Fruit fly (Drosophila melanogaster) whole organism, embryonic: ENCODE data around the gene CG10064.

Experiments used
- Aef1 ChIP-seq: fragments of 200-800 bp; sonication (Bioruptor generic); IDR thresholded peaks from 3 replicates; pipeline ENCODE4 v1.3.6; 2022; ENCODE audit warnings: missing biosample characterization, missing genetic modification characterization
- CG10654 ChIP-seq: fragments of 200-800 bp; sonication (Bioruptor generic); optimal IDR thresholded peaks from 2 replicates; lab custom pipeline; 2016; ENCODE audit warnings: missing biosample characterization, missing genetic modification characterization
- CG11504 ChIP-seq: fragments of 200-800 bp; sonication (Bioruptor generic); optimal IDR thresholded peaks from 3 replicates; lab custom pipeline; 2019; ENCODE audit warnings: missing biosample characterization, mild to moderate bottlenecking, missing genetic modification characterization, moderate library complexity
- CG12942 ChIP-seq: fragments of 200-800 bp; sonication (Bioruptor generic); optimal IDR thresholded peaks from 3 replicates; lab custom pipeline; 2016; ENCODE audit warnings: missing biosample characterization, missing genetic modification characterization
- CG14965 ChIP-seq: fragments of 200-800 bp; sonication (Bioruptor generic); optimal IDR thresholded peaks from 2 replicates; lab custom pipeline; 2016; ENCODE audit warnings: missing biosample characterization, missing genetic modification characterization, borderline replicate concordance
- CG15011 ChIP-seq: fragments of 200-800 bp; sonication (Bioruptor generic); optimal IDR thresholded peaks from 3 replicates; lab custom pipeline; 2018; ENCODE audit warnings: missing biosample characterization, mild to moderate bottlenecking, missing genetic modification characterization
- CG15073 ChIP-seq: fragments of 200-800 bp; sonication (Bioruptor generic); optimal IDR thresholded peaks from 2 replicates; lab custom pipeline; 2016; ENCODE audit warnings: missing biosample characterization, missing genetic modification characterization
- CG15601 ChIP-seq: fragments of 200-800 bp; sonication (Bioruptor generic); optimal IDR thresholded peaks from 3 replicates; lab custom pipeline; 2019; ENCODE audit warnings: missing biosample characterization, mild to moderate bottlenecking, missing genetic modification characterization, moderate library complexity
- CG17612 ChIP-seq: fragments of 200-800 bp; sonication (Bioruptor generic); IDR thresholded peaks from 2 replicates; pipeline ENCODE4 v1.3.6; 2022; ENCODE audit warnings: missing biosample characterization, missing genetic modification characterization
- CG17802 ChIP-seq: fragments of 200-800 bp; sonication (Bioruptor generic); optimal IDR thresholded peaks from 2 replicates; lab custom pipeline; 2018; ENCODE audit warnings: missing biosample characterization, mild to moderate bottlenecking, missing genetic modification characterization, moderate library complexity
- CG31224 ChIP-seq: fragments of 200-800 bp; sonication (Bioruptor generic); IDR thresholded peaks from 2 replicates; pipeline ENCODE4 v1.3.6; 2022; ENCODE audit warnings: missing biosample characterization, missing genetic modification characterization
- CG31365 ChIP-seq: fragments of 200-800 bp; sonication (Bioruptor generic); optimal IDR thresholded peaks from 2 replicates; lab custom pipeline; 2018; ENCODE audit warnings: missing biosample characterization, mild to moderate bottlenecking, missing genetic modification characterization
- CG34224 ChIP-seq: fragments of 200-800 bp; sonication (Bioruptor generic); IDR thresholded peaks from 3 replicates; pipeline ENCODE4 v1.3.6; 2022; ENCODE audit warnings: missing biosample characterization, missing genetic modification characterization; ENCODE audit not compliant: partially characterized antibody
- CG34376 ChIP-seq: fragments of 200-800 bp; sonication (Bioruptor generic); optimal IDR thresholded peaks from 2 replicates; lab custom pipeline; 2018; ENCODE audit warnings: missing biosample characterization, mild to moderate bottlenecking, missing genetic modification characterization
- CG42726 ChIP-seq: fragments of 200-800 bp; sonication (Bioruptor generic); IDR thresholded peaks from 2 replicates; pipeline ENCODE4 v1.3.6; 2022; ENCODE audit warnings: missing biosample characterization, missing genetic modification characterization; ENCODE audit not compliant: partially characterized antibody
- CG4360 ChIP-seq: fragments of 200-800 bp; sonication (Bioruptor generic); IDR thresholded peaks from 2 replicates; pipeline ENCODE4 v1.3.6; 2022; ENCODE audit warnings: missing biosample characterization, missing genetic modification characterization
- CG5245 ChIP-seq: fragments of 200-800 bp; sonication (Bioruptor generic); optimal IDR thresholded peaks from 3 replicates; lab custom pipeline; 2016; ENCODE audit warnings: missing biosample characterization, missing genetic modification characterization
- CG6689 ChIP-seq: fragments of 200-800 bp; sonication (Bioruptor generic); IDR thresholded peaks from 2 replicates; pipeline ENCODE4 v1.3.6; 2022; ENCODE audit warnings: missing biosample characterization, missing genetic modification characterization
- CG7556 ChIP-seq: fragments of 200-800 bp; sonication (Bioruptor generic); optimal IDR thresholded peaks from 2 replicates; lab custom pipeline; 2017; ENCODE audit warnings: missing biosample characterization, mild to moderate bottlenecking, missing genetic modification characterization
- Dip3 ChIP-seq: fragments of 200-800 bp; sonication (Bioruptor generic); optimal IDR thresholded peaks from 3 replicates; lab custom pipeline; 2016; ENCODE audit warnings: missing biosample characterization, missing genetic modification characterization
- E2f1 ChIP-seq: fragments of 200-800 bp; sonication (Bioruptor generic); IDR thresholded peaks from 2 replicates; pipeline ENCODE4 v1.3.6; 2022; ENCODE audit warnings: missing biosample characterization, missing genetic modification characterization
- MESR4 ChIP-seq: fragments of 200-800 bp; sonication (Bioruptor generic); optimal IDR thresholded peaks from 2 replicates; lab custom pipeline; 2018; ENCODE audit warnings: missing biosample characterization, mild to moderate bottlenecking, missing genetic modification characterization, moderate library complexity
- Nf-YB ChIP-seq: fragments of 200-800 bp; sonication (Bioruptor generic); optimal IDR thresholded peaks from 3 replicates; lab custom pipeline; 2019; ENCODE audit warnings: missing biosample characterization, mild to moderate bottlenecking, missing genetic modification characterization, moderate library complexity
- Pdp1 ChIP-seq, 2 experiments: fragments of 200-800 bp; sonication (Bioruptor generic); optimal IDR thresholded peaks; 3 replicates each; lab custom pipeline; 2016; ENCODE audit warnings: missing biosample characterization in 2 of 2, missing genetic modification characterization in 2 of 2, mild to moderate bottlenecking in 1 of 2, moderate library complexity in 1 of 2
- Ptx1 ChIP-seq: fragments of 200-800 bp; sonication (Bioruptor generic); IDR thresholded peaks from 2 replicates; pipeline ENCODE4 v1.3.6; 2022; ENCODE audit warnings: missing biosample characterization, missing genetic modification characterization
- Xbp1 ChIP-seq: fragments of 200-800 bp; sonication (Bioruptor generic); optimal IDR thresholded peaks from 3 replicates; lab custom pipeline; 2016; ENCODE audit warnings: missing biosample characterization, mild to moderate bottlenecking, missing genetic modification characterization
- amos ChIP-seq: fragments of 200-800 bp; sonication (Bioruptor generic); IDR thresholded peaks from 2 replicates; pipeline ENCODE4 v1.3.6; 2022; ENCODE audit warnings: missing biosample characterization, missing genetic modification characterization; ENCODE audit not compliant: partially characterized antibody
- bab2 ChIP-seq: fragments of 200-800 bp; sonication (Bioruptor generic); optimal IDR thresholded peaks from 2 replicates; lab custom pipeline; 2016; ENCODE audit warnings: missing biosample characterization, missing genetic modification characterization
- bbx ChIP-seq: fragments of 200-800 bp; sonication (Bioruptor generic); IDR thresholded peaks from 2 replicates; pipeline ENCODE4 v1.3.6; 2022; ENCODE audit warnings: missing biosample characterization, missing genetic modification characterization; ENCODE audit not compliant: partially characterized antibody
- cad ChIP-seq: fragments of >200 bp; optimal IDR thresholded peaks from 2 replicates; lab custom pipeline; 2017; ENCODE audit warnings: missing biosample characterization, missing genetic modification characterization
- cas ChIP-seq: fragments of 200-800 bp; sonication (Bioruptor generic); IDR thresholded peaks from 2 replicates; pipeline ENCODE4 v1.3.6; 2022; ENCODE audit warnings: missing biosample characterization, missing genetic modification characterization
- crc ChIP-seq: fragments of 200-800 bp; sonication (Bioruptor generic); optimal IDR thresholded peaks from 2 replicates; lab custom pipeline; 2016; ENCODE audit warnings: missing biosample characterization, missing genetic modification characterization
- dati ChIP-seq: fragments of 200-800 bp; sonication (Bioruptor generic); IDR thresholded peaks from 2 replicates; pipeline ENCODE4 v1.3.6; 2022; ENCODE audit warnings: missing biosample characterization, missing genetic modification characterization
- fd3F ChIP-seq: fragments of 200-800 bp; sonication (Bioruptor generic); optimal IDR thresholded peaks from 2 replicates; lab custom pipeline; 2018; ENCODE audit warnings: missing biosample characterization, mild to moderate bottlenecking, missing genetic modification characterization, moderate library complexity
- gce ChIP-seq: fragments of 200-800 bp; sonication (Bioruptor generic); IDR thresholded peaks from 3 replicates; pipeline ENCODE4 v1.3.6; 2022; ENCODE audit warnings: missing biosample characterization, missing genetic modification characterization
- gcm ChIP-seq: fragments of 200-800 bp; sonication (Bioruptor generic); optimal IDR thresholded peaks from 2 replicates; lab custom pipeline; 2019; ENCODE audit warnings: missing biosample characterization, mild to moderate bottlenecking, missing genetic modification characterization, moderate library complexity
- inv ChIP-seq: fragments of 200-800 bp; sonication (Bioruptor generic); IDR thresholded peaks from 2 replicates; pipeline ENCODE4 v1.3.6; 2022; ENCODE audit warnings: missing biosample characterization, missing genetic modification characterization; ENCODE audit not compliant: partially characterized antibody
- kni ChIP-seq: fragments of 200-800 bp; sonication (Bioruptor generic); optimal IDR thresholded peaks from 3 replicates; lab custom pipeline; 2017; ENCODE audit warnings: mild to moderate bottlenecking, missing biosample characterization, missing genetic modification reagents, missing genetic modification characterization
- lmd ChIP-seq: fragments of 200-800 bp; sonication (Bioruptor generic); IDR thresholded peaks from 2 replicates; pipeline ENCODE4 v1.3.6; 2022; ENCODE audit warnings: missing biosample characterization, missing genetic modification characterization
- lola ChIP-seq, 3 experiments: fragments of >200 bp in 2 of 3; fragments of 200-800 bp in 1 of 3; sonication (Bioruptor generic) in 1 of 3; optimal IDR thresholded peaks; 2 replicates each; lab custom pipeline; 2017 to 2019; ENCODE audit warnings: missing biosample characterization in 3 of 3, missing genetic modification characterization in 3 of 3, mild to moderate bottlenecking in 1 of 3, moderate library complexity in 1 of 3
- mirr ChIP-seq: fragments of 200-800 bp; sonication (Bioruptor generic); optimal IDR thresholded peaks from 3 replicates; lab custom pipeline; 2018; ENCODE audit warnings: missing biosample characterization, mild to moderate bottlenecking, missing genetic modification characterization
- mld ChIP-seq: fragments of 200-800 bp; sonication (Bioruptor generic); IDR thresholded peaks from 3 replicates; pipeline ENCODE4 v1.3.6; 2022; ENCODE audit warnings: missing biosample characterization, missing genetic modification characterization; ENCODE audit not compliant: partially characterized antibody
- onecut ChIP-seq: fragments of 200-800 bp; sonication (Bioruptor generic); IDR thresholded peaks from 2 replicates; pipeline ENCODE4 v1.3.6; 2022; ENCODE audit warnings: missing biosample characterization, missing genetic modification characterization
- pnt ChIP-seq: fragments of 200-800 bp; sonication (Bioruptor generic); optimal IDR thresholded peaks from 3 replicates; lab custom pipeline; 2016; ENCODE audit warnings: missing biosample characterization, missing genetic modification characterization
- prd ChIP-seq, 3 experiments: fragments of >200 bp in 2 of 3; fragments of 200-800 bp in 1 of 3; sonication (Bioruptor generic) in 1 of 3; optimal IDR thresholded peaks in 2 of 3; IDR thresholded peaks in 1 of 3; 2 replicates in 2 of 3; 3 replicates in 1 of 3; pipeline versions ENCODE4 v1.3.6 to Lab custom; 2017 to 2022; ENCODE audit warnings: missing biosample characterization in 1 of 3, missing genetic modification characterization in 1 of 3
- sc ChIP-seq, 3 experiments: fragments of >200 bp in 2 of 3; fragments of 200-800 bp in 1 of 3; sonication (Bioruptor generic) in 1 of 3; optimal IDR thresholded peaks; 2 replicates in 2 of 3; 3 replicates in 1 of 3; lab custom pipeline; 2017; ENCODE audit warnings: mild to moderate bottlenecking in 1 of 3, missing biosample characterization in 1 of 3, missing genetic modification characterization in 1 of 3, missing genetic modification reagents in 1 of 3
- sima ChIP-seq: fragments of 200-800 bp; sonication (Bioruptor generic); optimal IDR thresholded peaks from 2 replicates; lab custom pipeline; 2016; ENCODE audit warnings: missing biosample characterization, missing genetic modification characterization

The CG10064 gene

DNA sequence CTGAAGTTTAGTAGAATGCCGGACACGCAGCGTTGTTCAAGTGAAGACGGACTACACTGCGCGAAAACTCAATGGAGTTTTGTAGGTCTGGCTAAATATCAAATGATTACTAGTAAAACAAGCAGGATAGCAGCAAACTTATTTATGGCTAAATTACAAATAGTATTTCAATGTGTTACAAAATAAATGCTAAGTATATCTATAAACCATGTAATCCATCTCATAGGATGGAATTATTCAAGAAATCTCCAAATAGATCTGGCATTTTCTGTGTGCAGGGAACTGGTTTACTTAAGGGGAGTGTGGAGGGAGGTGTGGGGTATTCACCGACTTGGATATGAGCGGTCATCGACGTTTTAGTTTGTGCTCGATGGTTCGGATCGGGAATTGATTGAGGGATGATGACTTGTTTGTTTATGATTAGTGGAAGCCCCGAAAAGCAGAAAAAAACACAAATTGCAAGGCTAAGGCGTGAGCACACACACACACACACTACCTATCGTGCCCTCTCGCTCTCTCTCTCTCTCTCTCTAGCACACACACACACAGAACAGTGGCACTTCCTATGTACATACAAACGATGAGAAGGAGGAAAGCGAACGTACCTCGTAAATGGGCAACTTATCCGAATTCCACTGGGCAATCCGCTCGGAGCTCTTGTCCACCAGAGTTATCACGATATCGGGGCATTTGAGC, 3.8 kb downstream of the CG10064 start (continued):
- TF ChIP-seq sc (optimal IDR thresholded peaks at IDR 0.05; lab: Kevin White, UChicago) (no peak), sc (GFP tag; optimal IDR thresholded peaks at IDR 0.05; lab: Kevin White, UChicago) (peak; percentile 74), CG34376 (GFP tag; lab: Kevin White, UChicago) (no peak), gcm (GFP tag; lab: Kevin White, UChicago) (peak; percentile 61), CG11504 (tag; lab: Kevin White, UChicago) (peak; percentile 86), gce (GFP tag; lab: Robert Waterston, UW) (peak; percentile 46; the same call in 1 of the 3 replicates), amos (GFP tag; lab: Robert Waterston, UW) (no peak), MESR4 (GFP tag; lab: Kevin White, UChicago) (peak; percentile 1), CG12942 (GFP tag; lab: Kevin White, UChicago) (peak; percentile 69), CG14965 (no peak), cas (GFP tag; lab: Robert Waterston, UW) (no peak), CG17612 (GFP tag; lab: Robert Waterston, UW) (peak; percentile 36; the same call in 1 of the 2 replicates), Xbp1 (GFP tag; lab: Kevin White, UChicago) (peak; percentile 85), CG34224 (peak; percentile 11; the same call in 1 of the 3 replicates), CG5245 (peak; percentile 64), Ptx1 (GFP tag; lab: Robert Waterston, UW) (peak; percentile 79), mirr (peak; percentile 16), lmd (GFP tag; lab: Robert Waterston, UW) (peak; percentile 81), mld (GFP tag; lab: Robert Waterston, UW) (no peak), CG10654 (GFP tag; lab: Kevin White, UChicago) (peak; percentile 72), bab2 (GFP tag; lab: Kevin White, UChicago) (peak; percentile 78), CG6689 (peak; percentile 81), CG15073 (GFP tag; lab: Kevin White, UChicago) (peak; percentile 0), CG7556 (GFP tag; lab: Kevin White, UChicago) (peak; percentile 87), CG42726 (GFP tag; lab: Robert Waterston, UW) (no peak), onecut (peak; percentile 53), CG4360 (no peak), fd3F (GFP tag; lab: Kevin White, UChicago) (peak; percentile 74), Dip3 (GFP tag; lab: Kevin White, UChicago) (peak; percentile 80), Nf-YB (GFP tag; lab: Kevin White, UChicago) (peak; percentile 38), CG15601 (tag; lab: Kevin White, UChicago) (peak; percentile 81), sima (peak; percentile 27), CG15011 (peak; percentile 40), CG31365 (tag; lab: Kevin White, UChicago) (peak; percentile 22), bbx (GFP tag; lab: Robert Waterston, UW) (no peak), cad (GFP tag; lab: Kevin White, UChicago) (no peak), CG31224 (peak; percentile 50), CG17802 (tag; lab: Kevin White, UChicago) (peak; percentile 49), Aef1 (GFP tag; lab: Robert Waterston, UW) (peak; percentile 72), kni (GFP tag; lab: Kevin White, UChicago) (no peak), Pdp1 (GFP tag; optimal IDR thresholded peaks at IDR 0.05; lab: Kevin White, UChicago) (peak; percentile 74 to 75), E2f1 (GFP tag; lab: Robert Waterston, UW) (peak; percentile 74), lola (GFP tag; optimal IDR thresholded peaks at IDR 0.05; lab: Kevin White, UChicago) (peak in 1 of 3 experiments; percentile 88), prd (optimal IDR thresholded peaks at IDR 0.05; lab: Kevin White, UChicago) (no peak), prd (GFP tag; IDR thresholded peaks at IDR 0.05; lab: Robert Waterston, UW) (peak; percentile 79), crc (peak; percentile 75), inv (no peak), pnt (GFP tag; lab: Kevin White, UChicago) (peak; percentile 77), dati (GFP tag; lab: Robert Waterston, UW) (peak; percentile 44; the same call in 1 of the 2 replicates)
